Worm (Caenorhabditis elegans): ENCODE measurements around the gene W02B12.16.
A peak's percentile ranks its signal among the peaks of the same experiment; 100 is the strongest.

W02B12.16 gene

DNA sequence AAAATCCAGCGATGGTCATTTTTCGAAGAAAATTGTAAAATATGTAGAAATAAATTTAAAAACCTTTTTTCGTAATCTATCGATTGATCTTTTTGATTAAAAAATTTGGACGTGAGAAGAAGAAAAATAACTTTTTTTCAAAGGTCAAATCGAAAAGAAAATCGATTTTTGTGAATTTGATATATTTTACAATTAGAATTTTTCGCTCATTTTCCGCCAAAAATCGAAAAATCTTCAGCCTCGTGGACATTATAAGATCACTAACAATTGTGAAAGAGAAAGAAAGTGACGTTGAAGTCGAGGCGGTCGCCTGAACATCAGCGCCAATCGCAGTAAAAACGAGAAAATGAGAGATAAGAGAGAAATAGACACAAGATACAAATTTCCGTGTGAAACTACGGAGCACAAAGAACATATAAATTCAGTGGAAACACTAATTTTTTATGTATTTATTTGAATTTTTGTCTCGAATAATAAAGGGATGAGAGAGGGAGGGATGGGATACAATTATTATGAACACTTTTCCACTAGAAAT, 6.7 kb downstream of the W02B12.16 start, which contains the start of gene cisd-1:
Gene cisd-1 (minus strand): TSS at position 51 of the 535 bp plus-strand sequence.
- TF ChIP-seq hlh-15 (tag; optimal IDR thresholded peaks at IDR 0.05) (no peak), npax-4 (tag; optimal IDR thresholded peaks at IDR 0.05) (no peak), ceh-31 (tag; optimal IDR thresholded peaks at IDR 0.05) (no peak), pat-9 (tag; optimal IDR thresholded peaks at IDR 0.05) (no peak), tbx-7 (tag; optimal IDR thresholded peaks at IDR 0.05) (no peak), pros-1 (tag; optimal IDR thresholded peaks at IDR 0.05) (no peak), mec-3 (tag; optimal IDR thresholded peaks at IDR 0.05; ENCODE audit: borderline replicate concordance) (no peak)

DNA sequence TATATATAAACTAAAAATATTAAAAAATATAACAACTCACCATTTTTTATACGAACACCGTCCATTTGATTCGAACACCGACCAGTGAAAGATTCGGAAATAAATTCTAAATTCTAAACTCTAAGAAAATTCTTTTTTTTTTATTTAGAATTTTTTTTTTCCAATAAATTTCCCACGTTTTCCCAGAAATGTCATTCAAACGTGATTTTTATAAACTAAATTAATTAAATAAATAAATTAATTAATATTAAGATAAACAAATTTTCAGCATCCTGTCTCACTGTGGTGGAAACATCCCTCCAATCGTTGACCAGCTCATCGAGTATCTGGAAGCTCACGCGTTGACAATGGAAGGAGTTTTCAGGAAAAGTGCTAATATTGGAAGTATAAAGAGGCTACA, 8.8 kb downstream of the W02B12.16 start, which contains the start of gene klp-17:
Gene klp-17 (minus strand): TSS at position 101 of the 400 bp plus-strand sequence.
- TF ChIP-seq odd-2 (tag; optimal IDR thresholded peaks at IDR 0.05) (no peak), fkh-6 (tag; optimal IDR thresholded peaks at IDR 0.05) (no peak), ceh-24 (tag; optimal IDR thresholded peaks at IDR 0.05) (no peak), ceh-30 (tag; optimal IDR thresholded peaks at IDR 0.05) (no peak), lin-11 (tag; optimal IDR thresholded peaks at IDR 0.05) (no peak), pqm-1 (tag; optimal IDR thresholded peaks at IDR 0.05) (no peak), elt-2 (tag; optimal IDR thresholded peaks at IDR 0.05) (no peak)

DNA sequence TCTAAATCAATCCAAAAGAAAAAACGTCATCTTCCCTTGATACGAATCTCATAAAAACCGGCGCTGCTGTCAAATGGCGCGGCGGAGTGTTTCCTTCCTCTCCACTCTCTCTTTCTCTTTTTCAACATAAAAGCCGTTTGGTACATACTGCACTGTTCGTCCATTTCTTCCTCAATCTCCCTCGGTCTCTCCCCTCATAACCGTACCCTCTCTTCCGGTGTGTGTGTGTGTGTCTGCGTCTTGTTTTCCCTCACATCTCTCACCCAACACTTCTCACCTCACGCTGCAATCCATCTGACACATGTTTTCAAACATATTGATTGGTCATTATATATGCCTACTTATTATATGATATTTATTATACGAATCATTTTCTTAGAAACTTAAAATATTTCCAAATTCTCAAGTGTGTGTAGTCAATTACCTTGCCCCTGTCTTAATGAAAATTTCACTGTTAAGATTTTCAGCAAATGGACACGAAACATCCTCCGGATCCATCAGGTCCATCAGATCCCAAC, 11.8 kb downstream of the W02B12.16 start, which contains the start of the genes aars-1 and rga-1:
Gene aars-1 (minus strand): TSS at position 71 of the 518 bp plus-strand sequence.
Gene rga-1 (plus strand): TSS at position 468 of the 518 bp plus-strand sequence.
- TF ChIP-seq dve-1 (tag; optimal IDR thresholded peaks at IDR 0.05) (no peak), ceh-31 (tag; optimal IDR thresholded peaks at IDR 0.05) (no peak), pha-2 (tag; optimal IDR thresholded peaks at IDR 0.05) (no peak), ref-2 (tag; optimal IDR thresholded peaks at IDR 0.05) (peak; percentile 43), hlh-13 (GFP tag; optimal IDR thresholded peaks at IDR 0.05) (no peak), nfya-1 (tag; optimal IDR thresholded peaks at IDR 0.05) (peak; percentile 67), Y22D7AL.16 (tag; optimal IDR thresholded peaks at IDR 0.05) (no peak), nhr-11 (tag; optimal IDR thresholded peaks at IDR 0.05) (no peak), ceh-34 (tag; optimal IDR thresholded peaks at IDR 0.05) (no peak), gmeb-2 (tag; optimal IDR thresholded peaks at IDR 0.05) (no peak), mec-3 (tag; optimal IDR thresholded peaks at IDR 0.05; ENCODE audit: borderline replicate concordance) (no peak), C08G9.2 (tag; optimal IDR thresholded peaks at IDR 0.05) (no peak), sox-2 (GFP tag; IDR thresholded peaks at IDR 0.05) (no peak), tbx-7 (tag; optimal IDR thresholded peaks at IDR 0.05) (no peak), unc-55 (GFP tag; optimal IDR thresholded peaks at IDR 0.05) (peak; percentile 55), hlh-8 (tag; optimal IDR thresholded peaks at IDR 0.05) (no peak), unc-42 (tag; optimal IDR thresholded peaks at IDR 0.05) (no peak), sdc-2 (tag; optimal IDR thresholded peaks at IDR 0.05) (no peak), tbx-2 (tag; optimal IDR thresholded peaks at IDR 0.05) (peak; percentile 61), F13H6.1 (tag; optimal IDR thresholded peaks at IDR 0.05) (no peak), pag-3 (tag; optimal IDR thresholded peaks at IDR 0.05; ENCODE audit: borderline replicate concordance) (no peak), syd-9 (tag; optimal IDR thresholded peaks at IDR 0.05) (no peak), elt-2 (tag; optimal IDR thresholded peaks at IDR 0.05) (no peak), che-1 (tag; optimal IDR thresholded peaks at IDR 0.05) (no peak), ceh-45 (GFP tag; IDR thresholded peaks at IDR 0.05) (no peak), ceh-22 (tag; optimal IDR thresholded peaks at IDR 0.05) (no peak), elt-4 (tag; optimal IDR thresholded peaks at IDR 0.05) (no peak), ceh-6 (GFP tag; optimal IDR thresholded peaks at IDR 0.05) (no peak), unc-3 (GFP tag; conservative IDR thresholded peaks at IDR 0.05) (no peak), unc-3 (tag; optimal IDR thresholded peaks at IDR 0.05) (no peak), pqm-1 (tag; optimal IDR thresholded peaks at IDR 0.05) (no peak), hlh-6 (tag; optimal IDR thresholded peaks at IDR 0.05) (no peak), ceh-9 (tag; optimal IDR thresholded peaks at IDR 0.05) (no peak), unc-86 (tag; optimal IDR thresholded peaks at IDR 0.05) (no peak), hlh-30 (tag; optimal IDR thresholded peaks at IDR 0.05; ENCODE audit: insufficient read depth) (peak; percentile 51)

Data from whole organism, late embryonic.